Worm (Caenorhabditis elegans) whole organism, L4 larva: ENCODE data around the gene T28A8.6.

Experiments used
- Y105C5A.15 ChIP-seq: fragments of 200-800 bp; sonication (Bioruptor generic); IDR thresholded peaks from 2 replicates; pipeline ENCODE4 v1.3.6; 2022; ENCODE audit warnings: missing genetic modification characterization, missing compliant biosample characterization
- Y48G9A.11 ChIP-seq: fragments of 200-800 bp; sonication (Bioruptor generic); IDR thresholded peaks from 2 replicates; pipeline ENCODE4 v1.3.6; 2022; ENCODE audit warnings: missing genetic modification reagents, missing genetic modification characterization, missing compliant biosample characterization
- aha-1 ChIP-seq: fragments of 150-350 bp; peaks from one replicate; lab custom pipeline; 2014; ENCODE audit warnings: missing biosample characterization, missing genetic modification characterization
- ama-1 ChIP-seq: fragments of 150-350 bp; optimal IDR thresholded peaks from 2 replicates; lab custom pipeline; 2014; ENCODE audit warnings: inconsistent platforms, mixed read lengths
- arid-1 ChIP-seq: fragments of 200-800 bp; sonication (Bioruptor generic); conservative IDR thresholded peaks from 2 replicates; pipeline ENCODE4 v1.3.6; 2022; ENCODE audit warnings: missing genetic modification reagents, missing genetic modification characterization, missing compliant biosample characterization
- ceh-28 ChIP-seq: fragments of 150-350 bp; optimal IDR thresholded peaks from 2 replicates; lab custom pipeline; 2014; ENCODE audit warnings: missing biosample characterization, missing genetic modification reagents, missing genetic modification characterization
- ceh-82 ChIP-seq: sonication (generic microtip); optimal IDR thresholded peaks from 2 replicates; lab custom pipeline; 2017; ENCODE audit warnings: missing biosample characterization, missing genetic modification characterization
- ctbp-1 ChIP-seq: fragments of 200-800 bp; sonication (Bioruptor generic); IDR thresholded peaks from 2 replicates; pipeline ENCODE4 v1.3.6; 2022; ENCODE audit warnings: missing genetic modification reagents, missing genetic modification characterization, missing compliant biosample characterization
- daf-16 ChIP-seq, 3 experiments: sonication (generic microtip); optimal IDR thresholded peaks; 2 replicates each; lab custom pipeline; 2016 to 2017; ENCODE audit warnings: missing genetic modification characterization in 3 of 3, missing genetic modification reagents in 3 of 3, mild to moderate bottlenecking in 2 of 3, missing compliant biosample characterization in 2 of 3, missing biosample characterization in 1 of 3, moderate library complexity in 1 of 3
- daf-19 ChIP-seq: fragments of 200-800 bp; sonication (Bioruptor generic); conservative IDR thresholded peaks from 2 replicates; pipeline ENCODE4 v1.3.6; 2022; ENCODE audit warnings: missing genetic modification characterization, missing compliant biosample characterization
- dmd-6 ChIP-seq: fragments of 200-800 bp; sonication (Bioruptor generic); IDR thresholded peaks from 2 replicates; pipeline ENCODE4 v1.3.6; 2022; ENCODE audit warnings: missing genetic modification reagents, missing genetic modification characterization, missing compliant biosample characterization
- dmd-9 ChIP-seq: fragments of 200-800 bp; sonication (Bioruptor generic); IDR thresholded peaks from 2 replicates; pipeline ENCODE4 v1.3.6; 2022; ENCODE audit warnings: missing genetic modification reagents, missing genetic modification characterization, missing compliant biosample characterization
- duxl-1 ChIP-seq: sonication (generic microtip); optimal IDR thresholded peaks from 2 replicates; lab custom pipeline; 2016; ENCODE audit warnings: mild to moderate bottlenecking, missing genetic modification characterization, moderate library complexity, missing compliant biosample characterization; ENCODE audit not compliant: poor library complexity
- dve-1 ChIP-seq: sonication (generic microtip); optimal IDR thresholded peaks from 2 replicates; lab custom pipeline; 2017; ENCODE audit warnings: antibody characterized with exemption, mild to moderate bottlenecking, missing genetic modification characterization, missing compliant biosample characterization; ENCODE audit not compliant: insufficient read depth
- egl-27 ChIP-seq: sonication (generic microtip); optimal IDR thresholded peaks from 3 replicates; lab custom pipeline; 2017; ENCODE audit warnings: missing biosample characterization, missing genetic modification reagents, missing genetic modification characterization
- fkh-10 ChIP-seq: fragments of 150-350 bp; optimal IDR thresholded peaks from 2 replicates; lab custom pipeline; 2014; ENCODE audit warnings: missing biosample characterization, missing genetic modification reagents, missing genetic modification characterization
- hlh-11 ChIP-seq: fragments of 200-800 bp; sonication (Bioruptor generic); optimal IDR thresholded peaks from 2 replicates; lab custom pipeline; 2018; ENCODE audit warnings: mild to moderate bottlenecking, missing genetic modification characterization, missing compliant biosample characterization
- hmg-1.1 ChIP-seq: fragments of 200-800 bp; sonication (Bioruptor generic); IDR thresholded peaks from 2 replicates; pipeline ENCODE4 v1.3.6; 2022; ENCODE audit warnings: missing genetic modification reagents, missing genetic modification characterization, missing compliant biosample characterization
- lin-13 ChIP-seq: fragments of 150-350 bp; optimal IDR thresholded peaks from 2 replicates; lab custom pipeline; 2014; ENCODE audit warnings: missing biosample characterization, missing genetic modification reagents, missing genetic modification characterization
- madf-9 ChIP-seq: fragments of 200-800 bp; sonication (Bioruptor generic); conservative IDR thresholded peaks from 2 replicates; pipeline ENCODE4 v1.3.6; 2022; ENCODE audit warnings: missing genetic modification reagents, missing genetic modification characterization, missing compliant biosample characterization
- mdt-29 ChIP-seq: fragments of 200-800 bp; sonication (Bioruptor generic); IDR thresholded peaks from 2 replicates; pipeline ENCODE4 v1.3.6; 2022; ENCODE audit warnings: missing genetic modification reagents, missing genetic modification characterization, missing compliant biosample characterization
- mes-2 ChIP-seq: sonication (generic microtip); optimal IDR thresholded peaks from 2 replicates; lab custom pipeline; 2016; ENCODE audit warnings: missing genotype, mild to moderate bottlenecking, missing genetic modification characterization, missing compliant biosample characterization; ENCODE audit not compliant: poor library complexity, severe bottlenecking
- mxl-3 ChIP-seq: fragments of 200-800 bp; sonication (Bioruptor generic); optimal IDR thresholded peaks from 2 replicates; lab custom pipeline; 2018; ENCODE audit warnings: mild to moderate bottlenecking, missing genetic modification characterization, missing compliant biosample characterization
- nhr-11 ChIP-seq: fragments of 150-350 bp; optimal IDR thresholded peaks from 2 replicates; lab custom pipeline; 2014; ENCODE audit warnings: missing biosample characterization, missing genetic modification characterization
- nhr-28 ChIP-seq: fragments of 150-350 bp; optimal IDR thresholded peaks from 2 replicates; lab custom pipeline; 2014; ENCODE audit warnings: missing biosample characterization, missing genetic modification characterization
- nhr-41 ChIP-seq: fragments of 200-800 bp; sonication (Bioruptor generic); IDR thresholded peaks from 2 replicates; pipeline ENCODE4 v1.3.6; 2022; ENCODE audit warnings: missing genetic modification reagents, missing genetic modification characterization, missing compliant biosample characterization
- nhr-48 ChIP-seq: sonication (generic microtip); optimal IDR thresholded peaks from 2 replicates; lab custom pipeline; 2016; ENCODE audit warnings: mild to moderate bottlenecking, missing genetic modification characterization, missing compliant biosample characterization
- pha-4 ChIP-seq, 2 experiments: fragments of 150-350 bp in 1 of 2; fragments of 200-800 bp in 1 of 2; sonication (Bioruptor generic) in 1 of 2; IDR thresholded peaks in 1 of 2; optimal IDR thresholded peaks in 1 of 2; 2 replicates each; pipeline versions ENCODE4 v1.3.6 to Lab custom; 2014 to 2022; ENCODE audit warnings: missing genetic modification characterization in 2 of 2, missing genetic modification reagents in 2 of 2, missing biosample characterization in 1 of 2, missing compliant biosample characterization in 1 of 2
- php-3 ChIP-seq: fragments of 200-800 bp; sonication (Bioruptor generic); IDR thresholded peaks from 2 replicates; pipeline ENCODE4 v1.3.6; 2022; ENCODE audit warnings: missing genetic modification reagents, missing genetic modification characterization, missing compliant biosample characterization
- pqm-1 ChIP-seq: sonication (generic microtip); optimal IDR thresholded peaks from 2 replicates; lab custom pipeline; 2017; ENCODE audit warnings: missing biosample characterization, missing genetic modification characterization
- saeg-2 ChIP-seq: fragments of 200-800 bp; sonication (Bioruptor generic); IDR thresholded peaks from 2 replicates; pipeline ENCODE4 v1.3.6; 2022; ENCODE audit warnings: missing genetic modification reagents, missing genetic modification characterization, missing compliant biosample characterization
- sdz-12 ChIP-seq: fragments of 200-800 bp; sonication (Bioruptor generic); optimal IDR thresholded peaks from 2 replicates; lab custom pipeline; 2018; ENCODE audit warnings: mild to moderate bottlenecking, missing genetic modification characterization, missing compliant biosample characterization
- snpc-1.2 ChIP-seq: fragments of 200-800 bp; sonication (Bioruptor generic); IDR thresholded peaks from 2 replicates; pipeline ENCODE4 v1.3.6; 2022; ENCODE audit warnings: missing genetic modification reagents, missing genetic modification characterization, missing compliant biosample characterization
- unc-39 ChIP-seq: sonication (generic microtip); optimal IDR thresholded peaks from 2 replicates; lab custom pipeline; 2017; ENCODE audit warnings: missing biosample characterization, missing genetic modification characterization
- unc-62 ChIP-seq, 3 experiments: fragments of 150-350 bp in 1 of 3; sonication (generic microtip); optimal IDR thresholded peaks in 2 of 3; peaks in 1 of 3; 1 replicate in 1 of 3; 2 replicates in 2 of 3; lab custom pipeline; 2014 to 2017; ENCODE audit warnings: missing biosample characterization in 3 of 3, missing genetic modification characterization in 3 of 3, missing genetic modification reagents in 3 of 3, missing genotype in 1 of 3
- vab-7 ChIP-seq: fragments of 200-800 bp; sonication (Bioruptor generic); IDR thresholded peaks from 2 replicates; pipeline ENCODE4 v1.3.6; 2022; ENCODE audit warnings: missing genetic modification reagents, missing genetic modification characterization, missing compliant biosample characterization

T28A8.6 gene

DNA sequence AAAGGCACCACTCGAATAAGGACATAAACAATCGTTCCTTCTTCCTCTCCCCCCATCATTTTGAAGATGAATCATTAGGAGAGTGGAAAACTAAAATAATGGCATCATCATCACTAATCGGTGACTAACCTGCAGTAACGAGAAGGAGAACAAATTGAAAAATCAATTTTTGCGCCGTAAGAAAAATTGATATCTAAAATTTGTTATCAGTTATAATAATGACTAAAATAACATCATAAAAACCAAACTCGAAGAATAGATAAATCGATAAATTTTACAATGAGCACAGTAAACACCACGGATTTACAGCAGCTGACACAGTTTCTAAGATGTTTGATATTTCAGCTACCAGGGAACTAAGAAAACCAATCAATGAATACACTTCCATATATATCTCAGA lies 27.2 kb downstream of the T28A8.6 start:
- TF ChIP-seq dmd-6: peak; percentile 23; the same call in 1 of the 2 replicates
- peak; percentile 11 for TF ChIP-seq hlh-11
- peak; percentile 84 for TF ChIP-seq pqm-1
- TF ChIP-seq dve-1 (tag; lab: Kevin White, UChicago): peak; percentile 77
- no peak for TF ChIP-seq unc-39 (tag; lab: Kevin White, UChicago)
- peak; percentile 52 for TF ChIP-seq nhr-28 (tag; lab: Kevin White, UChicago)
- no peak for TF ChIP-seq nhr-48 (tag; lab: Kevin White, UChicago)
- TF ChIP-seq duxl-1 (tag; lab: Kevin White, UChicago): no peak
- no peak for TF ChIP-seq mdt-29 (GFP tag; lab: Robert Waterston, UW)
- TF ChIP-seq aha-1 (tag; lab: Kevin White, UChicago): peak; percentile 46
- TF ChIP-seq mes-2 (tag; lab: Kevin White, UChicago): peak; percentile 50
- no peak for TF ChIP-seq daf-16 (GFP tag; optimal IDR thresholded peaks at IDR 0.05; lab: Kevin White, UChicago)
- TF ChIP-seq daf-16 (tag; optimal IDR thresholded peaks at IDR 0.05; lab: Kevin White, UChicago): peak; percentile 91
- TF ChIP-seq php-3 (GFP tag; lab: Robert Waterston, UW): 0 out of 2 replicates have a peak, but pooled peaks have one; percentile 22

DNA sequence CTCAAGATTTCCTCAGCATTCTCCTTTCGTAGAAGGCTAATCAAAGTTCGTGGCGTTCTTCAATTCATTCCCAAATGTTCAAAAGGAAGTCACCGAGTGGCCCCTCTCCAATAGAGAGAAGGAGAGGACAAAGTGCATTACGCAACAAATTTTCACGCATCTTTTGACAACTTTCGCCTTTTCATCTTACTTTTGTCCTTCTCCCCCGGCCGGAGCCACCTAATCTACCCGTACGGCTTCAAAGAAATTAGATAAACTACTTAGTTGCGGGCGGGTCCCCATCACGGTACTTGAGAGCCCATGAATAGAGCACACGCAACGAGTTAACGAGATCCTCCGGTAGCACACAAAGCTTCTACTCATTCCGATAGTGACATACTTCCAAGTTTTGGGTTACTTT lies 27.7 kb downstream of the T28A8.6 start:
- TF ChIP-seq ctbp-1 (GFP tag; lab: Robert Waterston, UW): peak; percentile 51; the same call in 1 of the 2 replicates
- TF ChIP-seq fkh-10 (GFP tag; lab: Kevin White, UChicago): peak; percentile 70
- TF ChIP-seq nhr-28 (tag; lab: Kevin White, UChicago): no peak
- peak; percentile 37; the same call in 1 of the 2 replicates for TF ChIP-seq snpc-1.2
- TF ChIP-seq hmg-1.1: no peak
- no peak for TF ChIP-seq Y105C5A.15 (GFP tag; lab: Robert Waterston, UW)
- no peak for TF ChIP-seq daf-19 (GFP tag; lab: Robert Waterston, UW)
- no peak for TF ChIP-seq Y48G9A.11 (GFP tag; lab: Robert Waterston, UW)
- TF ChIP-seq ceh-82 (tag; lab: Kevin White, UChicago): no peak
- TF ChIP-seq dmd-9 (GFP tag; lab: Robert Waterston, UW): no peak

DNA sequence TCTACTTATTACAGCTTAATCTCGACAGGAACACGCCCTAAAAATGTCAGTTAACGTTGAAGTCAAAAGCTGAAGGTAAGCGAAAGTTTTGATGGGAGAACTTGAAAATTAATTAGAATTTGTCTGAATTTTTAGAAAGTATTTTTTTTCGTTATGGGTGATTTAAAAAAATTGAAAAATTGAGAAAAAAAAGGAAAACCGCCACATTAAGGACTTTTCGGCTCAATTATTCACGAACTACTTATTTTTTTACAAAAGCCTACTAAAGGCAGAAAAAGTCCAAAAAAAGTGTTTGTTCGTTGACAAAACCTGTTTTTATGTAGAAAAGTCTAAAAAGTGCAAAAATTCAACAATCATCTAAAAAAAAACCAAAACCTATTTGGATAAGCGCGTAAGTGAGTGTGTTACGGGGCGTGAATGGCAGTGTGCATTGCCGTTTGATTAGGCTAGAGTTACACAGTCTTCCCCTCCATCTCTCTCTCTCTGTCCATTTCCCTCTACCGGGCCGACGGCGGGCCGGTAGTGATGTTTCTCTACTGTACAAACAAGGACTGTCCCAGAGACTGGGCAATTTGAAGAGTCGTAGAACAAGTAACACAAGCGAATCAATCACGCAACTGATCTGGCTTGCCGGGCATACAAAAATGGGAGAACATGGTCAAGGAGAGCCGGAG lies 28.6 kb downstream of the T28A8.6 start, which contains the start of gene lron-13:
Gene lron-13, plus strand, starts transcription at position 15 of the 674 bp plus-strand sequence.
- no peak for TF ChIP-seq hmg-1.1
- TF ChIP-seq pqm-1: peak; percentile 45
- TF ChIP-seq nhr-28 (tag; lab: Kevin White, UChicago): peak; percentile 68
- TF ChIP-seq duxl-1 (tag; lab: Kevin White, UChicago): no peak
- TF ChIP-seq dmd-6: peak; percentile 37
- TF ChIP-seq saeg-2 (GFP tag; lab: Robert Waterston, UW): no peak
- TF ChIP-seq lin-13 (GFP tag; lab: Kevin White, UChicago): no peak
- no peak for TF ChIP-seq nhr-11 (tag; lab: Kevin White, UChicago)
- no peak for TF ChIP-seq nhr-41
- no peak for TF ChIP-seq unc-39 (tag; lab: Kevin White, UChicago)
- TF ChIP-seq sdz-12 (GFP tag; lab: Kevin White, UChicago): no peak
- TF ChIP-seq dve-1 (tag; lab: Kevin White, UChicago): peak; percentile 45
- no peak for TF ChIP-seq egl-27 (tag; lab: Kevin White, UChicago)
- TF ChIP-seq daf-16 (GFP tag; optimal IDR thresholded peaks at IDR 0.05; lab: Kevin White, UChicago): no peak
- peak; percentile 26 for TF ChIP-seq daf-16 (tag; optimal IDR thresholded peaks at IDR 0.05; lab: Kevin White, UChicago)
- TF ChIP-seq ceh-28 (tag; lab: Kevin White, UChicago): no peak
- no peak for TF ChIP-seq vab-7
- TF ChIP-seq aha-1 (tag; lab: Kevin White, UChicago): peak; percentile 91
- peak; percentile 36 for TF ChIP-seq hlh-11
- TF ChIP-seq pha-4 (GFP tag; IDR thresholded peaks at IDR 0.05; lab: Robert Waterston, UW): no peak
- no peak for TF ChIP-seq pha-4 (tag; optimal IDR thresholded peaks at IDR 0.05; lab: Kevin White, UChicago)
- peak; percentile 31 for TF ChIP-seq mxl-3 (GFP tag; lab: Kevin White, UChicago)
- peak; percentile 2 for TF ChIP-seq ama-1 (lab: Kevin White, UChicago)
- TF ChIP-seq unc-62 (GFP tag; optimal IDR thresholded peaks at IDR 0.05 in 1 of 2; lab: Kevin White, UChicago): peak in 1 of 2 experiments; percentile 92
- TF ChIP-seq unc-62 (tag; optimal IDR thresholded peaks at IDR 0.05; lab: Kevin White, UChicago): no peak
- 0 out of 2 replicates have a peak, but pooled peaks have one; percentile 7 for TF ChIP-seq arid-1 (GFP tag; lab: Robert Waterston, UW)
- 0 out of 2 replicates have a peak, but pooled peaks have one; percentile 4 for TF ChIP-seq madf-9 (GFP tag; lab: Robert Waterston, UW)
- peak; percentile 54 for TF ChIP-seq mes-2 (tag; lab: Kevin White, UChicago)
